Worm (Caenorhabditis elegans) whole organism, L1 larva: Measurements from ENCODE around the gene aak-1.
A peak's percentile ranks its signal among the peaks of the same experiment; 100 is the strongest.

Source experiments
- C16A3.4 ChIP-seq: fragments of 150-350 bp; optimal IDR thresholded peaks from 2 replicates; lab custom pipeline; 2014; ENCODE audit warnings: missing biosample characterization, missing genetic modification characterization
- alr-1 ChIP-seq: fragments of 200-800 bp; sonication (Bioruptor generic); optimal IDR thresholded peaks from 2 replicates; lab custom pipeline; 2018; ENCODE audit warnings: borderline replicate concordance, mild to moderate bottlenecking, missing genetic modification characterization, missing compliant biosample characterization
- aly-2 ChIP-seq: fragments of 150-350 bp; optimal IDR thresholded peaks from 2 replicates; lab custom pipeline; 2014; ENCODE audit warnings: missing biosample characterization, missing genetic modification characterization
- ama-1 ChIP-seq: fragments of 150-350 bp; optimal IDR thresholded peaks from 2 replicates; lab custom pipeline; 2014
- blmp-1 ChIP-seq: fragments of 150-350 bp; optimal IDR thresholded peaks from 2 replicates; lab custom pipeline; 2014; ENCODE audit warnings: missing biosample characterization, missing genetic modification characterization
- ceh-63 ChIP-seq: fragments of 200-800 bp; sonication (Bioruptor generic); optimal IDR thresholded peaks from 2 replicates; lab custom pipeline; 2018; ENCODE audit warnings: mild to moderate bottlenecking, missing genetic modification characterization, missing compliant biosample characterization
- ceh-8 ChIP-seq: fragments of 200-800 bp; sonication (Bioruptor generic); optimal IDR thresholded peaks from 2 replicates; lab custom pipeline; 2018; ENCODE audit warnings: mild to moderate bottlenecking, missing genetic modification characterization, moderate library complexity, missing compliant biosample characterization
- ceh-82 ChIP-seq, 3 experiments: fragments of 150-350 bp in 1 of 3; sonication (generic microtip) in 2 of 3; optimal IDR thresholded peaks; 2 replicates each; lab custom pipeline; 2014 to 2017; ENCODE audit warnings: missing biosample characterization in 3 of 3, missing genetic modification characterization in 3 of 3
- dpl-1 ChIP-seq, 3 experiments: fragments of 150-350 bp in 2 of 3; sonication (generic microtip) in 1 of 3; optimal IDR thresholded peaks; 2 replicates each; lab custom pipeline; 2014 to 2017; ENCODE audit warnings: missing biosample characterization in 3 of 3, missing genetic modification characterization in 3 of 3, missing genetic modification reagents in 3 of 3
- efl-1 ChIP-seq, 4 experiments: fragments of 150-350 bp; optimal IDR thresholded peaks in 3 of 4; peaks in 1 of 4; 1 replicate in 1 of 4; 2 replicates in 3 of 4; lab custom pipeline; 2014; ENCODE audit warnings: missing biosample characterization in 2 of 4, missing genetic modification characterization in 2 of 4, missing genetic modification reagents in 2 of 4
- efl-3 ChIP-seq: fragments of 200-800 bp; sonication (Bioruptor generic); optimal IDR thresholded peaks from 2 replicates; lab custom pipeline; 2018; ENCODE audit warnings: mild to moderate bottlenecking, missing genetic modification characterization, missing compliant biosample characterization
- egl-13 ChIP-seq: sonication (generic microtip); optimal IDR thresholded peaks from 2 replicates; lab custom pipeline; 2016; ENCODE audit warnings: missing genotype, missing genetic modification reagents, missing genetic modification characterization, missing compliant biosample characterization
- elt-2 ChIP-seq: sonication (generic microtip); optimal IDR thresholded peaks from 2 replicates; lab custom pipeline; 2016; ENCODE audit warnings: missing genetic modification characterization, mild to moderate bottlenecking, inconsistent platforms, missing compliant biosample characterization, missing genetic modification reagents
- elt-3 ChIP-seq, 6 experiments: fragments of 150-350 bp in 1 of 6; sonication (generic microtip); optimal IDR thresholded peaks; 2 replicates each; lab custom pipeline; 2017 to 2018; ENCODE audit warnings: missing biosample characterization in 6 of 6, missing genetic modification characterization in 6 of 6, inconsistent platforms in 1 of 6
- fkh-10 ChIP-seq: sonication (generic microtip); optimal IDR thresholded peaks from 2 replicates; lab custom pipeline; 2017; ENCODE audit warnings: missing biosample characterization, missing genetic modification reagents, missing genetic modification characterization
- fkh-4 ChIP-seq: sonication (generic microtip); optimal IDR thresholded peaks from 2 replicates; lab custom pipeline; 2016; ENCODE audit warnings: missing compliant biosample characterization, missing genetic modification characterization, borderline replicate concordance
- fkh-8 ChIP-seq: sonication (generic microtip); optimal IDR thresholded peaks from 2 replicates; lab custom pipeline; 2016; ENCODE audit warnings: mild to moderate bottlenecking, missing genetic modification characterization, missing compliant biosample characterization
- hpl-2 ChIP-seq: fragments of 150-350 bp; optimal IDR thresholded peaks from 2 replicates; lab custom pipeline; 2014; ENCODE audit warnings: missing biosample characterization, missing genetic modification reagents, missing genetic modification characterization
- irx-1 ChIP-seq: sonication (generic microtip); optimal IDR thresholded peaks from 2 replicates; lab custom pipeline; 2016; ENCODE audit warnings: missing genetic modification characterization, missing compliant biosample characterization
- isw-1 ChIP-seq: fragments of 200-800 bp; sonication (Bioruptor generic); IDR thresholded peaks from 2 replicates; pipeline ENCODE4 v1.3.6; 2022; ENCODE audit warnings: missing genetic modification characterization, missing compliant biosample characterization
- lin-13 ChIP-seq: fragments of 150-350 bp; optimal IDR thresholded peaks from 2 replicates; lab custom pipeline; 2014; ENCODE audit warnings: missing biosample characterization, missing genetic modification reagents, missing genetic modification characterization
- lin-14 ChIP-seq: fragments of 200-800 bp; sonication (Bioruptor generic); optimal IDR thresholded peaks from 2 replicates; lab custom pipeline; 2018; ENCODE audit warnings: mild to moderate bottlenecking, missing genetic modification characterization, moderate library complexity, missing compliant biosample characterization
- lin-35 ChIP-seq, 2 experiments: fragments of 150-350 bp; optimal IDR thresholded peaks; 2 replicates each; lab custom pipeline; 2014; ENCODE audit warnings: missing biosample characterization in 2 of 2, missing genetic modification characterization in 2 of 2, missing genetic modification reagents in 2 of 2
- lsy-2 ChIP-seq, 2 experiments: fragments of 150-350 bp; optimal IDR thresholded peaks; 2 replicates each; lab custom pipeline; 2014; ENCODE audit warnings: missing biosample characterization in 2 of 2, missing genetic modification characterization in 2 of 2
- mab-9 ChIP-seq: fragments of 200-800 bp; sonication (Bioruptor generic); IDR thresholded peaks from 2 replicates; pipeline ENCODE4 v1.3.6; 2022; ENCODE audit warnings: missing genetic modification reagents, missing genetic modification characterization, missing compliant biosample characterization
- mef-2 ChIP-seq: fragments of 150-350 bp; optimal IDR thresholded peaks from 2 replicates; lab custom pipeline; 2014; ENCODE audit warnings: missing biosample characterization, missing genetic modification characterization
- mep-1 ChIP-seq: fragments of 150-350 bp; optimal IDR thresholded peaks from 2 replicates; lab custom pipeline; 2014; ENCODE audit warnings: missing biosample characterization, missing genetic modification characterization
- nhr-11 ChIP-seq: fragments of 150-350 bp; optimal IDR thresholded peaks from 2 replicates; lab custom pipeline; 2014; ENCODE audit warnings: missing biosample characterization, missing genetic modification characterization
- nhr-19 ChIP-seq: fragments of 200-800 bp; sonication (Bioruptor generic); conservative IDR thresholded peaks from 2 replicates; pipeline ENCODE4 v1.3.6; 2022; ENCODE audit warnings: missing genetic modification characterization, missing compliant biosample characterization
- nhr-71 ChIP-seq: sonication (generic microtip); optimal IDR thresholded peaks from 2 replicates; lab custom pipeline; 2016; ENCODE audit warnings: mild to moderate bottlenecking, missing genetic modification characterization, moderate library complexity, missing compliant biosample characterization
- nhr-76 ChIP-seq: sonication (generic microtip); optimal IDR thresholded peaks from 2 replicates; lab custom pipeline; 2017; ENCODE audit warnings: missing biosample characterization, missing genetic modification characterization
- nhr-77 ChIP-seq: fragments of 150-350 bp; optimal IDR thresholded peaks from 2 replicates; lab custom pipeline; 2014; ENCODE audit warnings: missing biosample characterization, missing genetic modification characterization
- nhr-85 ChIP-seq: sonication (generic microtip); peaks from one replicate; lab custom pipeline; 2016; ENCODE audit warnings: missing genetic modification characterization, inconsistent platforms, missing compliant biosample characterization
- nhr-90 ChIP-seq: sonication (generic microtip); optimal IDR thresholded peaks from 2 replicates; lab custom pipeline; 2016; ENCODE audit warnings: mild to moderate bottlenecking, missing genetic modification characterization, missing compliant biosample characterization; ENCODE audit not compliant: poor library complexity
- skn-1 ChIP-seq: fragments of 150-350 bp; optimal IDR thresholded peaks from 2 replicates; lab custom pipeline; 2014; ENCODE audit warnings: missing biosample characterization, missing genetic modification characterization
- snu-23 ChIP-seq: sonication (generic microtip); optimal IDR thresholded peaks from 2 replicates; lab custom pipeline; 2016; ENCODE audit warnings: missing genetic modification characterization, missing compliant biosample characterization
- sox-4 ChIP-seq: sonication (generic microtip); optimal IDR thresholded peaks from 2 replicates; lab custom pipeline; 2016; ENCODE audit warnings: missing genetic modification characterization, missing compliant biosample characterization
- sup-37 ChIP-seq: fragments of 200-800 bp; sonication (Bioruptor generic); optimal IDR thresholded peaks from 2 replicates; lab custom pipeline; 2018; ENCODE audit warnings: mild to moderate bottlenecking, missing genetic modification characterization, missing compliant biosample characterization
- swsn-7 ChIP-seq: sonication (generic microtip); optimal IDR thresholded peaks from 2 replicates; lab custom pipeline; 2016; ENCODE audit warnings: missing genetic modification characterization, missing compliant biosample characterization
- tbx-2 ChIP-seq: sonication (generic microtip); optimal IDR thresholded peaks from 2 replicates; lab custom pipeline; 2016; ENCODE audit warnings: missing genetic modification characterization, missing compliant biosample characterization
- tlp-1 ChIP-seq: fragments of 150-350 bp; optimal IDR thresholded peaks from 2 replicates; lab custom pipeline; 2014; ENCODE audit warnings: missing biosample characterization, missing genetic modification characterization
- unc-98 ChIP-seq: fragments of 200-800 bp; sonication (Bioruptor generic); IDR thresholded peaks from 2 replicates; pipeline ENCODE4 v1.3.6; 2022; ENCODE audit warnings: missing genetic modification characterization, missing compliant biosample characterization
- zip-4 ChIP-seq: fragments of 200-800 bp; sonication (Bioruptor generic); optimal IDR thresholded peaks from 2 replicates; lab custom pipeline; 2018; ENCODE audit warnings: mild to moderate bottlenecking, missing genetic modification characterization, moderate library complexity, missing compliant biosample characterization
- ztf-11 ChIP-seq, 2 experiments: sonication (generic microtip); optimal IDR thresholded peaks; 2 replicates each; lab custom pipeline; 2016 to 2017; ENCODE audit warnings: missing genetic modification characterization in 2 of 2, missing biosample characterization in 1 of 2, missing compliant biosample characterization in 1 of 2
- ztf-4 ChIP-seq: fragments of 150-350 bp; optimal IDR thresholded peaks from 2 replicates; lab custom pipeline; 2014; ENCODE audit warnings: missing biosample characterization, missing genetic modification characterization

The aak-1 gene

ce11 chrIII:8754682-8755081 is 6.2 kb downstream of the aak-1 start, which contains the start of gene tomm-70:
tomm-70 (minus strand) TSS chrIII:8754750.
- TF ChIP-seq snu-23 (peak; percentile 24), irx-1 (no peak), fkh-10 (GFP tag; lab: Kevin White, UChicago) (no peak), dpl-1 (GFP tag; optimal IDR thresholded peaks at IDR 0.05; lab: Kevin White, UChicago) (peak in 2 of 3 experiments; percentile 25 to 58), nhr-85 (tag; lab: Kevin White, UChicago) (peak; percentile 40), efl-1 (optimal IDR thresholded peaks at IDR 0.05; lab: Kevin White, UChicago) (peak; percentile 15 to 45), efl-1 (GFP tag; optimal IDR thresholded peaks at IDR 0.05 in 1 of 2; lab: Kevin White, UChicago) (peak; percentile 26 to 89), mep-1 (tag; lab: Kevin White, UChicago) (peak; percentile 25), elt-3 (tag; optimal IDR thresholded peaks at IDR 0.05; lab: Kevin White, UChicago) (no peak), swsn-7 (tag; lab: Kevin White, UChicago) (peak; percentile 2), lsy-2 (tag; optimal IDR thresholded peaks at IDR 0.05; lab: Kevin White, UChicago) (peak; percentile 14 to 61), blmp-1 (peak; percentile 35), nhr-71 (peak; percentile 22), lin-35 (GFP tag; optimal IDR thresholded peaks at IDR 0.05; lab: Kevin White, UChicago) (peak; percentile 19 to 51)

- no peak for TF ChIP-seq efl-1 (optimal IDR thresholded peaks at IDR 0.05; lab: Kevin White, UChicago)
- TF ChIP-seq efl-1 (GFP tag; optimal IDR thresholded peaks at IDR 0.05 in 1 of 2; lab: Kevin White, UChicago), result no peak
- no peak for TF ChIP-seq fkh-8 (tag; lab: Kevin White, UChicago)
- no peak for TF ChIP-seq sup-37 (GFP tag; lab: Kevin White, UChicago)
- no peak for TF ChIP-seq zip-4
- no peak for TF ChIP-seq mef-2 (tag; lab: Kevin White, UChicago)
- TF ChIP-seq skn-1 (tag; lab: Kevin White, UChicago), result no peak
- TF ChIP-seq ama-1 (lab: Kevin White, UChicago), result no peak
- no peak for TF ChIP-seq lin-14 (GFP tag; lab: Kevin White, UChicago)
- TF ChIP-seq sox-4 (tag; lab: Kevin White, UChicago), result no peak
- no peak for TF ChIP-seq tlp-1 (tag; lab: Kevin White, UChicago)
- TF ChIP-seq egl-13 (tag; lab: Kevin White, UChicago), result no peak
- TF ChIP-seq ceh-82 (tag; optimal IDR thresholded peaks at IDR 0.05; lab: Kevin White, UChicago), result no peak
- no peak for TF ChIP-seq alr-1
- no peak for TF ChIP-seq ceh-8 (GFP tag; lab: Kevin White, UChicago)
- TF ChIP-seq lin-13, result no peak
- TF ChIP-seq elt-2 (tag; lab: Kevin White, UChicago), result no peak
- no peak for TF ChIP-seq isw-1 (GFP tag; lab: Robert Waterston, UW)
- no peak for TF ChIP-seq nhr-11 (tag; lab: Kevin White, UChicago)
- no peak for TF ChIP-seq efl-3
- no peak for TF ChIP-seq ztf-11 (tag; optimal IDR thresholded peaks at IDR 0.05; lab: Kevin White, UChicago)
Measured at ce11 chrIII:8750606-8751005, 10.3 kb downstream of the aak-1 start, which contains the start of gene ugtp-1. ugtp-1 (minus strand) TSS chrIII:8750706.

- no peak for TF ChIP-seq ceh-63
- TF ChIP-seq lsy-2 (tag; optimal IDR thresholded peaks at IDR 0.05; lab: Kevin White, UChicago), result peak; percentile 18 to 73
- no peak for TF ChIP-seq mef-2 (tag; lab: Kevin White, UChicago)
- TF ChIP-seq aly-2 (tag; lab: Kevin White, UChicago), result no peak
- TF ChIP-seq nhr-76 (tag; lab: Kevin White, UChicago), result no peak
- peak; percentile 41 for TF ChIP-seq C16A3.4 (tag; lab: Kevin White, UChicago)
- peak; percentile 66 for TF ChIP-seq mep-1 (tag; lab: Kevin White, UChicago)
- TF ChIP-seq ztf-11 (tag; optimal IDR thresholded peaks at IDR 0.05; lab: Kevin White, UChicago), result peak in 1 of 2 experiments; percentile 22
- no peak for TF ChIP-seq sup-37 (GFP tag; lab: Kevin White, UChicago)
- peak; percentile 44 for TF ChIP-seq swsn-7 (tag; lab: Kevin White, UChicago)
- TF ChIP-seq efl-1 (optimal IDR thresholded peaks at IDR 0.05; lab: Kevin White, UChicago), result peak; percentile 54 to 55
- TF ChIP-seq efl-1 (GFP tag; optimal IDR thresholded peaks at IDR 0.05 in 1 of 2; lab: Kevin White, UChicago), result peak in 1 of 2 experiments; percentile 94
- TF ChIP-seq efl-3, result no peak
- TF ChIP-seq nhr-71, result peak; percentile 77
- TF ChIP-seq skn-1 (tag; lab: Kevin White, UChicago), result peak; percentile 14
- no peak for TF ChIP-seq unc-98 (GFP tag; lab: Robert Waterston, UW)
- peak; percentile 80 for TF ChIP-seq nhr-85 (tag; lab: Kevin White, UChicago)
- TF ChIP-seq mab-9 (GFP tag; lab: Robert Waterston, UW), result no peak
- peak in 2 of 6 experiments; percentile 9 to 48 for TF ChIP-seq elt-3 (tag; optimal IDR thresholded peaks at IDR 0.05; lab: Kevin White, UChicago)
- TF ChIP-seq lin-13, result peak; percentile 20
- peak; percentile 81 for TF ChIP-seq tbx-2 (tag; lab: Kevin White, UChicago)
- TF ChIP-seq ceh-82 (tag; optimal IDR thresholded peaks at IDR 0.05; lab: Kevin White, UChicago), result peak in 1 of 3 experiments; percentile 43
- peak; percentile 76 for TF ChIP-seq nhr-90 (tag; lab: Kevin White, UChicago)
- TF ChIP-seq fkh-4, result no peak
- TF ChIP-seq ztf-4, result peak; percentile 14
- peak; percentile 48 for TF ChIP-seq nhr-19 (GFP tag; lab: Robert Waterston, UW)
- peak; percentile 84 for TF ChIP-seq blmp-1
- peak; percentile 53 for TF ChIP-seq hpl-2 (GFP tag; lab: Kevin White, UChicago)
- TF ChIP-seq nhr-77 (tag; lab: Kevin White, UChicago), result peak; percentile 53
- TF ChIP-seq snu-23, result peak; percentile 67
- TF ChIP-seq lin-35 (GFP tag; optimal IDR thresholded peaks at IDR 0.05; lab: Kevin White, UChicago), result peak; percentile 27 to 78
- peak; percentile 87 for TF ChIP-seq elt-2 (tag; lab: Kevin White, UChicago)
Measured at ce11 chrIII:8749487-8749886, 11.4 kb downstream of the aak-1 start, which contains the start of gene sma-2. sma-2 (plus strand) TSS chrIII:8749680.
